Worm (Caenorhabditis elegans): ENCODE measurements around the gene ugt-59.

DNA sequence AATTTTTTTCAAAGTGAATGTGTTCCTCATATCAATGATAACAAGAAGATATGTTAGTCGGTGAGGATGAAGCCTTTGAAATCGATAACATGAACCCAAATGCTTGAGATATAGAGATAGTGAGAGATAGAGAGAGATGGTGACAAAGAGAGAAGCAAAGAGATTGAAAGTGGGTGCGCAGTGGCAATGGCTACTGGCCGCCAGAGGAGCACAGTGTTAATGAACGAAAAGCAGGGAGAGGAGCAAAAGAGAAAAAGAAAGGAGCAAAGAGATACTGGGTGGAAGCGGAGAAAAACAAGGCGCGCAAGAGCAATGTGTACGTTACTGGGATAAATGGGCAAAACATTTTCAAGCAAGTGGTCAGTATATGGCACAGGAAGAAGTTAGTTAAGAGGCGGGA lies 15.8 kb upstream of the ugt-59 start:
- TF ChIP-seq pqm-1 (tag; optimal IDR thresholded peaks at IDR 0.05) = no peak
- no peak for TF ChIP-seq nhr-25 (tag; optimal IDR thresholded peaks at IDR 0.05; ENCODE audit: borderline replicate concordance, insufficient read depth)
- TF ChIP-seq F49E8.2 (tag; optimal IDR thresholded peaks at IDR 0.05; ENCODE audit: borderline replicate concordance) = no peak
- no peak for TF ChIP-seq ztf-11 (tag; optimal IDR thresholded peaks at IDR 0.05)
- no peak for TF ChIP-seq mdl-1 (tag; optimal IDR thresholded peaks at IDR 0.05)
- no peak for TF ChIP-seq egl-27 (tag; optimal IDR thresholded peaks at IDR 0.05)
- no peak for TF ChIP-seq nhr-42 (GFP tag; IDR thresholded peaks at IDR 0.05)
- no peak for TF ChIP-seq skn-1 (tag; optimal IDR thresholded peaks at IDR 0.05)
- no peak for TF ChIP-seq fos-1 (tag; optimal IDR thresholded peaks at IDR 0.05)
- no peak for TF ChIP-seq ceh-82 (tag; optimal IDR thresholded peaks at IDR 0.05)
- TF ChIP-seq daf-16 (GFP tag; optimal IDR thresholded peaks at IDR 0.05) = peak in 1 of 2 experiments; percentile 24
- TF ChIP-seq daf-16 (tag; optimal IDR thresholded peaks at IDR 0.05) = no peak
